Worm (Caenorhabditis elegans): ENCODE data around the gene Y6D1A.2.

Gene Y6D1A.2

ce11 chrII:11852191-11852901, 32.6 kb upstream of the Y6D1A.2 start:
- no peak for TF ChIP-seq tab-1 (GFP tag; IDR thresholded peaks at IDR 0.05)
- no peak for TF ChIP-seq klf-2 (GFP tag; conservative IDR thresholded peaks at IDR 0.05)
- no peak for TF ChIP-seq cog-1 (tag; optimal IDR thresholded peaks at IDR 0.05)
- TF ChIP-seq ztf-29 (GFP tag; IDR thresholded peaks at IDR 0.05), result no peak
- TF ChIP-seq T22C8.4 (GFP tag; IDR thresholded peaks at IDR 0.05), result no peak
- no peak for TF ChIP-seq flt-1 (GFP tag; IDR thresholded peaks at IDR 0.05)
- TF ChIP-seq ref-1 (GFP tag; conservative IDR thresholded peaks at IDR 0.05), result no peak
- no peak for TF ChIP-seq med-1 (GFP tag; optimal IDR thresholded peaks at IDR 0.05; ENCODE audit: insufficient read depth)
- no peak for TF ChIP-seq ztf-23 (GFP tag; IDR thresholded peaks at IDR 0.05)

- no peak for TF ChIP-seq tab-1 (GFP tag; IDR thresholded peaks at IDR 0.05)
- TF ChIP-seq flt-1 (GFP tag; IDR thresholded peaks at IDR 0.05), result no peak
- no peak for TF ChIP-seq T22C8.4 (GFP tag; IDR thresholded peaks at IDR 0.05)
- TF ChIP-seq cog-1 (tag; optimal IDR thresholded peaks at IDR 0.05), result no peak
- TF ChIP-seq ref-1 (GFP tag; conservative IDR thresholded peaks at IDR 0.05), result no peak
- no peak for TF ChIP-seq ztf-29 (GFP tag; IDR thresholded peaks at IDR 0.05)
- no peak for TF ChIP-seq ztf-23 (GFP tag; IDR thresholded peaks at IDR 0.05)
- no peak for TF ChIP-seq med-1 (GFP tag; optimal IDR thresholded peaks at IDR 0.05; ENCODE audit: insufficient read depth)
- TF ChIP-seq klf-2 (GFP tag; conservative IDR thresholded peaks at IDR 0.05), result no peak
These were observed 29.8 kb upstream of the Y6D1A.2 start for ce11 chrII:11849572-11849971.

- TF ChIP-seq flt-1 (GFP tag; IDR thresholded peaks at IDR 0.05) (no peak), T22C8.4 (GFP tag; IDR thresholded peaks at IDR 0.05) (no peak), ztf-29 (GFP tag; IDR thresholded peaks at IDR 0.05) (no peak), ztf-23 (GFP tag; IDR thresholded peaks at IDR 0.05) (no peak), klf-2 (GFP tag; conservative IDR thresholded peaks at IDR 0.05) (no peak), cog-1 (tag; optimal IDR thresholded peaks at IDR 0.05) (no peak), tab-1 (GFP tag; IDR thresholded peaks at IDR 0.05) (no peak), med-1 (GFP tag; optimal IDR thresholded peaks at IDR 0.05; ENCODE audit: insufficient read depth) (no peak), ref-1 (GFP tag; conservative IDR thresholded peaks at IDR 0.05) (no peak)
These were observed 26.2 kb upstream of the Y6D1A.2 start for ce11 chrII:11845954-11846353.

ce11 chrII:11844984-11845383, 25.3 kb upstream of the Y6D1A.2 start:
- no peak for TF ChIP-seq T22C8.4 (GFP tag; IDR thresholded peaks at IDR 0.05)
- TF ChIP-seq tab-1 (GFP tag; IDR thresholded peaks at IDR 0.05), result no peak
- TF ChIP-seq klf-2 (GFP tag; conservative IDR thresholded peaks at IDR 0.05), result no peak
- no peak for TF ChIP-seq ztf-29 (GFP tag; IDR thresholded peaks at IDR 0.05)
- TF ChIP-seq flt-1 (GFP tag; IDR thresholded peaks at IDR 0.05), result no peak
- no peak for TF ChIP-seq med-1 (GFP tag; optimal IDR thresholded peaks at IDR 0.05; ENCODE audit: insufficient read depth)
- no peak for TF ChIP-seq cog-1 (tag; optimal IDR thresholded peaks at IDR 0.05)
- no peak for TF ChIP-seq ref-1 (GFP tag; conservative IDR thresholded peaks at IDR 0.05)
- no peak for TF ChIP-seq ztf-23 (GFP tag; IDR thresholded peaks at IDR 0.05)

- TF ChIP-seq klf-2 (GFP tag; conservative IDR thresholded peaks at IDR 0.05) (no peak), ztf-29 (GFP tag; IDR thresholded peaks at IDR 0.05) (no peak), tab-1 (GFP tag; IDR thresholded peaks at IDR 0.05) (no peak), med-1 (GFP tag; optimal IDR thresholded peaks at IDR 0.05; ENCODE audit: insufficient read depth) (no peak), cog-1 (tag; optimal IDR thresholded peaks at IDR 0.05) (no peak), flt-1 (GFP tag; IDR thresholded peaks at IDR 0.05) (no peak), ref-1 (GFP tag; conservative IDR thresholded peaks at IDR 0.05) (no peak), ztf-23 (GFP tag; IDR thresholded peaks at IDR 0.05) (no peak), T22C8.4 (GFP tag; IDR thresholded peaks at IDR 0.05) (no peak)
These were observed 24.3 kb upstream of the Y6D1A.2 start for ce11 chrII:11844072-11844471.

- TF ChIP-seq ref-1 (GFP tag; conservative IDR thresholded peaks at IDR 0.05) (no peak), T22C8.4 (GFP tag; IDR thresholded peaks at IDR 0.05) (no peak), ztf-23 (GFP tag; IDR thresholded peaks at IDR 0.05) (no peak), cog-1 (tag; optimal IDR thresholded peaks at IDR 0.05) (no peak), med-1 (GFP tag; optimal IDR thresholded peaks at IDR 0.05; ENCODE audit: insufficient read depth) (no peak), ztf-29 (GFP tag; IDR thresholded peaks at IDR 0.05) (no peak), klf-2 (GFP tag; conservative IDR thresholded peaks at IDR 0.05) (no peak)
These were observed 23.7 kb upstream of the Y6D1A.2 start for ce11 chrII:11843441-11843840.

- no peak for TF ChIP-seq ztf-23 (GFP tag; IDR thresholded peaks at IDR 0.05)
- TF ChIP-seq med-1 (GFP tag; optimal IDR thresholded peaks at IDR 0.05; ENCODE audit: insufficient read depth), result no peak
- no peak for TF ChIP-seq ref-1 (GFP tag; conservative IDR thresholded peaks at IDR 0.05)
- TF ChIP-seq flt-1 (GFP tag; IDR thresholded peaks at IDR 0.05), result no peak
- no peak for TF ChIP-seq klf-2 (GFP tag; conservative IDR thresholded peaks at IDR 0.05)
- TF ChIP-seq tab-1 (GFP tag; IDR thresholded peaks at IDR 0.05), result no peak
- TF ChIP-seq cog-1 (tag; optimal IDR thresholded peaks at IDR 0.05), result no peak
- TF ChIP-seq ztf-29 (GFP tag; IDR thresholded peaks at IDR 0.05), result no peak
- TF ChIP-seq T22C8.4 (GFP tag; IDR thresholded peaks at IDR 0.05), result no peak
These were observed 23.0 kb upstream of the Y6D1A.2 start for ce11 chrII:11842766-11843165.

- TF ChIP-seq cog-1 (tag; optimal IDR thresholded peaks at IDR 0.05), result no peak
- no peak for TF ChIP-seq ztf-29 (GFP tag; IDR thresholded peaks at IDR 0.05)
- TF ChIP-seq flt-1 (GFP tag; IDR thresholded peaks at IDR 0.05), result no peak
- TF ChIP-seq klf-2 (GFP tag; conservative IDR thresholded peaks at IDR 0.05), result no peak
- no peak for TF ChIP-seq T22C8.4 (GFP tag; IDR thresholded peaks at IDR 0.05)
- no peak for TF ChIP-seq ztf-23 (GFP tag; IDR thresholded peaks at IDR 0.05)
- no peak for TF ChIP-seq tab-1 (GFP tag; IDR thresholded peaks at IDR 0.05)
- TF ChIP-seq ref-1 (GFP tag; conservative IDR thresholded peaks at IDR 0.05), result no peak
- no peak for TF ChIP-seq med-1 (GFP tag; optimal IDR thresholded peaks at IDR 0.05; ENCODE audit: insufficient read depth)
These were observed 22.6 kb upstream of the Y6D1A.2 start, which contains the start of gene T27D12.1 for ce11 chrII:11842317-11842716. Gene T27D12.1 (plus strand): TSS chrII:11842617.

ce11 chrII:11841653-11842052, 21.9 kb upstream of the Y6D1A.2 start:
- no peak for TF ChIP-seq ztf-23 (GFP tag; IDR thresholded peaks at IDR 0.05)
- no peak for TF ChIP-seq ztf-29 (GFP tag; IDR thresholded peaks at IDR 0.05)
- no peak for TF ChIP-seq klf-2 (GFP tag; conservative IDR thresholded peaks at IDR 0.05)
- no peak for TF ChIP-seq med-1 (GFP tag; optimal IDR thresholded peaks at IDR 0.05; ENCODE audit: insufficient read depth)
- TF ChIP-seq tab-1 (GFP tag; IDR thresholded peaks at IDR 0.05), result no peak
- no peak for TF ChIP-seq T22C8.4 (GFP tag; IDR thresholded peaks at IDR 0.05)
- no peak for TF ChIP-seq flt-1 (GFP tag; IDR thresholded peaks at IDR 0.05)
- TF ChIP-seq ref-1 (GFP tag; conservative IDR thresholded peaks at IDR 0.05), result no peak
- TF ChIP-seq cog-1 (tag; optimal IDR thresholded peaks at IDR 0.05), result no peak

Data from whole organism, midembryonic.